Worm (Caenorhabditis elegans) whole organism, L3 larva: ENCODE results near the gene F07F6.1.

Source experiments
- aly-2 ChIP-seq: fragments of 150-350 bp; optimal IDR thresholded peaks from 2 replicates; lab custom pipeline; 2014; ENCODE audit warnings: missing biosample characterization, missing genetic modification characterization
- ama-1 ChIP-seq: fragments of 150-350 bp; optimal IDR thresholded peaks from 2 replicates; lab custom pipeline; 2018
- ceh-28 ChIP-seq: fragments of 150-350 bp; optimal IDR thresholded peaks from 2 replicates; lab custom pipeline; 2014; ENCODE audit warnings: missing biosample characterization, missing genetic modification reagents, missing genetic modification characterization
- ceh-82 ChIP-seq: fragments of 150-350 bp; optimal IDR thresholded peaks from 2 replicates; lab custom pipeline; 2014; ENCODE audit warnings: missing biosample characterization, missing genetic modification characterization
- ceh-9 ChIP-seq: sonication (generic microtip); optimal IDR thresholded peaks from 2 replicates; lab custom pipeline; 2018; ENCODE audit warnings: missing biosample characterization, missing genetic modification characterization
- daf-12 ChIP-seq: fragments of 150-350 bp; optimal IDR thresholded peaks from 2 replicates; lab custom pipeline; 2014; ENCODE audit warnings: missing biosample characterization, missing genetic modification reagents, missing genetic modification characterization
- egl-27 ChIP-seq: sonication (generic microtip); optimal IDR thresholded peaks from 4 replicates; lab custom pipeline; 2017; ENCODE audit warnings: missing biosample characterization, missing genetic modification reagents, missing genetic modification characterization
- egl-5 ChIP-seq: fragments of 150-350 bp; optimal IDR thresholded peaks from 2 replicates; lab custom pipeline; 2017; ENCODE audit warnings: missing biosample characterization, missing genetic modification reagents, missing genetic modification characterization, inconsistent platforms
- elt-1 ChIP-seq: fragments of 150-350 bp; optimal IDR thresholded peaks from 2 replicates; lab custom pipeline; 2014; ENCODE audit warnings: missing biosample characterization, missing genetic modification characterization
- elt-2 ChIP-seq: sonication (generic microtip); optimal IDR thresholded peaks from 2 replicates; lab custom pipeline; 2016; ENCODE audit warnings: missing genetic modification reagents, mild to moderate bottlenecking, missing genetic modification characterization, missing compliant biosample characterization
- elt-3 ChIP-seq, 3 experiments: fragments of 150-350 bp in 1 of 3; sonication (generic microtip) in 2 of 3; optimal IDR thresholded peaks; 2 replicates in 2 of 3; 4 replicates in 1 of 3; lab custom pipeline; 2014 to 2017; ENCODE audit warnings: missing biosample characterization in 3 of 3, missing genetic modification characterization in 3 of 3
- fkh-10 ChIP-seq: sonication (generic microtip); optimal IDR thresholded peaks from 2 replicates; lab custom pipeline; 2017; ENCODE audit warnings: missing biosample characterization, missing genetic modification reagents, missing genetic modification characterization
- hmg-11 ChIP-seq: sonication (generic microtip); optimal IDR thresholded peaks from 2 replicates; lab custom pipeline; 2016; ENCODE audit warnings: missing genetic modification characterization, missing compliant biosample characterization
- jun-1 ChIP-seq: fragments of 150-350 bp; optimal IDR thresholded peaks from 2 replicates; lab custom pipeline; 2014; ENCODE audit warnings: missing biosample characterization, missing genetic modification reagents, missing genetic modification characterization
- lin-15B ChIP-seq: fragments of 150-350 bp; optimal IDR thresholded peaks from 2 replicates; lab custom pipeline; 2014; ENCODE audit warnings: missing biosample characterization, missing genetic modification characterization
- lin-39 ChIP-seq: fragments of 150-350 bp; optimal IDR thresholded peaks from 2 replicates; lab custom pipeline; 2018; ENCODE audit warnings: missing biosample characterization, missing genetic modification reagents, missing genetic modification characterization
- mdl-1 ChIP-seq: fragments of 150-350 bp; optimal IDR thresholded peaks from 2 replicates; lab custom pipeline; 2014; ENCODE audit warnings: missing biosample characterization, missing genetic modification characterization
- mml-1 ChIP-seq: fragments of 150-350 bp; sonication (generic microtip); optimal IDR thresholded peaks from 3 replicates; lab custom pipeline; 2014; ENCODE audit warnings: missing biosample characterization, missing genetic modification characterization
- nfya-1 ChIP-seq: sonication (generic microtip); optimal IDR thresholded peaks from 2 replicates; lab custom pipeline; 2017; ENCODE audit warnings: missing genetic modification characterization, mild to moderate bottlenecking, missing compliant biosample characterization, antibody characterized with exemption, moderate library complexity; ENCODE audit not compliant: insufficient read depth
- nhr-11 ChIP-seq: fragments of 150-350 bp; optimal IDR thresholded peaks from 2 replicates; lab custom pipeline; 2014; ENCODE audit warnings: missing biosample characterization, missing genetic modification characterization
- nhr-23 ChIP-seq: fragments of 150-350 bp; optimal IDR thresholded peaks from 2 replicates; lab custom pipeline; 2014; ENCODE audit warnings: missing biosample characterization, missing genetic modification reagents, missing genetic modification characterization
- nhr-237 ChIP-seq: fragments of 150-350 bp; optimal IDR thresholded peaks from 2 replicates; lab custom pipeline; 2014; ENCODE audit warnings: missing biosample characterization, missing genetic modification characterization
- nhr-25 ChIP-seq: sonication (generic microtip); optimal IDR thresholded peaks from 2 replicates; lab custom pipeline; 2017; ENCODE audit warnings: missing biosample characterization, missing genetic modification characterization
- nhr-43 ChIP-seq: sonication (generic microtip); optimal IDR thresholded peaks from 2 replicates; lab custom pipeline; 2016; ENCODE audit warnings: mild to moderate bottlenecking, missing genetic modification characterization, missing compliant biosample characterization; ENCODE audit not compliant: poor library complexity, severe bottlenecking
- nhr-76 ChIP-seq: fragments of 150-350 bp; sonication (generic microtip); optimal IDR thresholded peaks from 5 replicates; lab custom pipeline; 2014; ENCODE audit warnings: missing biosample characterization, missing genetic modification characterization
- pha-4 ChIP-seq: fragments of 150-350 bp; optimal IDR thresholded peaks from 2 replicates; lab custom pipeline; 2014; ENCODE audit warnings: missing biosample characterization, missing genetic modification reagents, missing genetic modification characterization
- snpc-4 ChIP-seq: fragments of 150-350 bp; optimal IDR thresholded peaks from 2 replicates; lab custom pipeline; 2014; ENCODE audit warnings: missing biosample characterization, missing genetic modification characterization
- tbx-2 ChIP-seq: sonication (generic microtip); optimal IDR thresholded peaks from 2 replicates; lab custom pipeline; 2016; ENCODE audit warnings: mild to moderate bottlenecking, missing genetic modification characterization, missing compliant biosample characterization
- unc-39 ChIP-seq: sonication (generic microtip); optimal IDR thresholded peaks from 4 replicates; lab custom pipeline; 2017; ENCODE audit warnings: missing biosample characterization, missing genetic modification characterization

F07F6.1 gene

ce11 chrII:5425633-5426032, 12.1 kb upstream of the F07F6.1 start, which contains the start of gene F07F6.8:
F07F6.8 (minus strand) TSS chrII:5425733.
- TF ChIP-seq nhr-76 (no peak), nhr-43 (tag; lab: Kevin White, UChicago) (no peak)

- peak; percentile 66 for TF ChIP-seq ama-1 (lab: Kevin White, UChicago)
- peak; percentile 32 for TF ChIP-seq ceh-28
- TF ChIP-seq elt-1 (tag; lab: Kevin White, UChicago), result no peak
- TF ChIP-seq nhr-23 (tag; lab: Kevin White, UChicago), result peak; percentile 46
- peak; percentile 49 for TF ChIP-seq nhr-25 (tag; lab: Kevin White, UChicago)
- TF ChIP-seq egl-27 (tag; lab: Kevin White, UChicago), result peak; percentile 6
- TF ChIP-seq hmg-11, result peak; percentile 49
- no peak for TF ChIP-seq tbx-2 (tag; lab: Kevin White, UChicago)
- peak; percentile 85 for TF ChIP-seq elt-2 (tag; lab: Kevin White, UChicago)
- TF ChIP-seq lin-39 (tag; lab: Kevin White, UChicago), result peak; percentile 13
- TF ChIP-seq jun-1 (tag; lab: Kevin White, UChicago), result peak; percentile 11
- no peak for TF ChIP-seq egl-5 (tag; lab: Kevin White, UChicago)
- peak; percentile 85 for TF ChIP-seq pha-4
- TF ChIP-seq aly-2, result no peak
- peak; percentile 82 for TF ChIP-seq nfya-1 (tag; lab: Kevin White, UChicago)
- no peak for TF ChIP-seq nhr-237 (tag; lab: Kevin White, UChicago)
These were observed 11.6 kb upstream of the F07F6.1 start for ce11 chrII:5426054-5426453.

DNA sequence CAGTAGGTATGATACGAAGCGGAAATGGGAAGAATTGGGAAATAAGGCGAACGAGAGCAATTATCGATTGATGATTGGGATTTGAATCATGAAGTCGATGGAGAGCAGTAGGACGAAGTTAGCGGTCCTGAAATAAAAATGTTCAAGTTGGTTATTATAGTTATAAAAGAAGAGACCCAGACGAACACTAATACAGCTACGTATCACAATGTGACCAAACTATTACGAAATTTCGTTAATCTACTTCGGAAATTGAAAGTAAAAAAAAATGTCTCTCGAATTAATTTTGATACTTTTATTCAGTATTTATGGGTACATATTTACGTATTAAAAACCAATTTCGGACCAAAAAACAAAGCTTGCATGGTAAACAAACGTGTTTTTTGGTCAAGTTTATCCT, 11.2 kb upstream of the F07F6.1 start:
- no peak for TF ChIP-seq ama-1 (lab: Kevin White, UChicago)
- peak; percentile 61 for TF ChIP-seq elt-2 (tag; lab: Kevin White, UChicago)
- TF ChIP-seq, all 47 proteins: peak for 1

DNA sequence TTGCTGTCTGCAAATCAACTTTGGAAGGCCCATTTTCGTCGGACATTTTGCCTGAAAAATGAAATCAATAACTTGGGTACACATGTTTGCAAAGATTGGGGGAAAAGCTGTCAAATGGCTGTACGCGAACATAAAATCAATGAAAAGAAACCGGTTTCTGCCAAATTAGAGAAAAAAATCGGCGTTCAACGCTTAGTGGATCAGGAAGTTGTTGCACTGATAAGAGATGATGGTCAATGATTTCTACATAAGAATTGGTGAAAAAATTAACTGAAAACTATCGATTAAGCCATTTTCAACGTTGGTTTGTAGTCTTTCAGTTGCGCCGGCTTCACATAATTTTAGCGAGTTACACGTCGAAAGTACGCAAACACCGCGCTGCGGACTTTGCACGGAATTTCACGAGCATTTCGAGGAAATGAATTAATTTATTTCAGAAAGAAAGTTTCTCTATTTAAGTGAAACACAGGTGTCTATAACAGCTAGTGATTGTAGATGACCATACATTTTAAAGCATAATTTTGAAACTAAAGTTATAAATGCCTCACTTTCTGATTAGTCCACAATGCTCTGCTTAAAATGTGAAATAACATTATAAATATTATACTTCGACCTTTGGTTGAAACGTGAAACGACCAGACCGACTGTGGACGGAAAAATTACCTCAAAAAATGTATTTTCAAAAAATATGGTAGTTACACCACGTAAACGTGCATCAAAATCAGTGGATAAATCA, 8.0 kb upstream of the F07F6.1 start, which contains the start of the genes F07F6.4 and F07F6.2:
F07F6.4 (minus strand) TSS at position 51 of the 736 bp plus-strand sequence.
F07F6.2 (plus strand) TSS at position 686 of the 736 bp plus-strand sequence.
- TF ChIP-seq elt-2 (tag; lab: Kevin White, UChicago) (peak; percentile 49), ceh-82 (tag; lab: Kevin White, UChicago) (no peak), mml-1 (no peak), snpc-4 (tag; lab: Kevin White, UChicago) (peak; percentile 41), nfya-1 (tag; lab: Kevin White, UChicago) (peak; percentile 31), daf-12 (tag; lab: Kevin White, UChicago) (no peak), lin-15B (tag; lab: Kevin White, UChicago) (peak; percentile 28), hmg-11 (peak; percentile 22), nhr-25 (tag; lab: Kevin White, UChicago) (peak; percentile 7)

- TF ChIP-seq mdl-1, result no peak
- no peak for TF ChIP-seq nhr-11 (tag; lab: Kevin White, UChicago)
- no peak for TF ChIP-seq jun-1 (tag; lab: Kevin White, UChicago)
- no peak for TF ChIP-seq unc-39 (tag; lab: Kevin White, UChicago)
- no peak for TF ChIP-seq ceh-9 (tag; lab: Kevin White, UChicago)
These were observed 4.6 kb upstream of the F07F6.1 start, which contains the start of gene srx-114 for ce11 chrII:5433069-5433468. srx-114 (minus strand) TSS chrII:5433169.

- TF ChIP-seq elt-3 (tag; optimal IDR thresholded peaks at IDR 0.05; lab: Kevin White, UChicago) (no peak), fkh-10 (no peak), pha-4 (no peak), ceh-28 (no peak), nhr-43 (tag; lab: Kevin White, UChicago) (no peak), nhr-25 (tag; lab: Kevin White, UChicago) (peak; percentile 29)
These were observed 853 bp upstream of the F07F6.1 start, which contains the start of gene dct-5 for ce11 chrII:5436833-5437232. dct-5 (minus strand) TSS chrII:5436933.
